Worm (Caenorhabditis elegans) whole organism, L1 larva: ENCODE results near the gene Y82E9BR.8.
"Not testable (repeated sequence)": the region's sequence is repeated elsewhere in the genome, so short reads cannot be mapped to it uniquely, and the experiment has no call there.

Source experiments
- C16A3.4 ChIP-seq: fragments of 150-350 bp; optimal IDR thresholded peaks from 2 replicates; lab custom pipeline; 2014; ENCODE audit warnings: missing biosample characterization, missing genetic modification characterization
- aha-1 ChIP-seq: fragments of 150-350 bp; optimal IDR thresholded peaks from 2 replicates; lab custom pipeline; 2014; ENCODE audit warnings: missing biosample characterization, missing genetic modification characterization
- aly-2 ChIP-seq: fragments of 150-350 bp; optimal IDR thresholded peaks from 2 replicates; lab custom pipeline; 2014; ENCODE audit warnings: missing biosample characterization, missing genetic modification characterization
- ceh-82 ChIP-seq, 3 experiments: fragments of 150-350 bp in 1 of 3; sonication (generic microtip) in 2 of 3; optimal IDR thresholded peaks; 2 replicates each; lab custom pipeline; 2014 to 2017; ENCODE audit warnings: missing biosample characterization in 3 of 3, missing genetic modification characterization in 3 of 3
- dsc-1 ChIP-seq: sonication (generic microtip); optimal IDR thresholded peaks from 2 replicates; lab custom pipeline; 2016; ENCODE audit warnings: mild to moderate bottlenecking, missing genetic modification characterization, missing compliant biosample characterization
- efl-1 ChIP-seq, 4 experiments: fragments of 150-350 bp; optimal IDR thresholded peaks in 3 of 4; peaks in 1 of 4; 1 replicate in 1 of 4; 2 replicates in 3 of 4; lab custom pipeline; 2014; ENCODE audit warnings: missing biosample characterization in 2 of 4, missing genetic modification characterization in 2 of 4, missing genetic modification reagents in 2 of 4
- efl-3 ChIP-seq: fragments of 200-800 bp; sonication (Bioruptor generic); optimal IDR thresholded peaks from 2 replicates; lab custom pipeline; 2018; ENCODE audit warnings: mild to moderate bottlenecking, missing genetic modification characterization, missing compliant biosample characterization
- egl-27 ChIP-seq, 2 experiments: fragments of 150-350 bp in 1 of 2; sonication (generic microtip); optimal IDR thresholded peaks; 3 replicates each; lab custom pipeline; 2017 to 2018; ENCODE audit warnings: missing biosample characterization in 2 of 2, missing genetic modification characterization in 2 of 2, missing genetic modification reagents in 2 of 2
- elt-2 ChIP-seq: sonication (generic microtip); optimal IDR thresholded peaks from 2 replicates; lab custom pipeline; 2016; ENCODE audit warnings: missing genetic modification characterization, mild to moderate bottlenecking, inconsistent platforms, missing compliant biosample characterization, missing genetic modification reagents
- ets-5 ChIP-seq: fragments of 200-800 bp; sonication (Bioruptor generic); IDR thresholded peaks from 2 replicates; pipeline ENCODE4 v1.3.6; 2022; ENCODE audit warnings: missing genetic modification characterization, missing compliant biosample characterization
- fkh-8 ChIP-seq: sonication (generic microtip); optimal IDR thresholded peaks from 2 replicates; lab custom pipeline; 2016; ENCODE audit warnings: mild to moderate bottlenecking, missing genetic modification characterization, missing compliant biosample characterization
- hlh-17 ChIP-seq: fragments of 200-800 bp; sonication (Bioruptor generic); optimal IDR thresholded peaks from 2 replicates; lab custom pipeline; 2018; ENCODE audit warnings: missing genetic modification characterization, mild to moderate bottlenecking, missing compliant biosample characterization, moderate library complexity, borderline replicate concordance
- isw-1 ChIP-seq: fragments of 200-800 bp; sonication (Bioruptor generic); IDR thresholded peaks from 2 replicates; pipeline ENCODE4 v1.3.6; 2022; ENCODE audit warnings: missing genetic modification characterization, missing compliant biosample characterization
- mab-9 ChIP-seq: fragments of 200-800 bp; sonication (Bioruptor generic); IDR thresholded peaks from 2 replicates; pipeline ENCODE4 v1.3.6; 2022; ENCODE audit warnings: missing genetic modification reagents, missing genetic modification characterization, missing compliant biosample characterization
- mdl-1 ChIP-seq, 2 experiments: fragments of 150-350 bp; optimal IDR thresholded peaks; 2 replicates each; lab custom pipeline; 2014 to 2017; ENCODE audit warnings: missing biosample characterization in 2 of 2, missing genetic modification characterization in 2 of 2, inconsistent platforms in 1 of 2
- mef-2 ChIP-seq: fragments of 150-350 bp; optimal IDR thresholded peaks from 2 replicates; lab custom pipeline; 2014; ENCODE audit warnings: missing biosample characterization, missing genetic modification characterization
- nhr-12 ChIP-seq: sonication (generic microtip); optimal IDR thresholded peaks from 2 replicates; lab custom pipeline; 2017; ENCODE audit warnings: missing biosample characterization, missing genetic modification characterization
- nhr-19 ChIP-seq: fragments of 200-800 bp; sonication (Bioruptor generic); conservative IDR thresholded peaks from 2 replicates; pipeline ENCODE4 v1.3.6; 2022; ENCODE audit warnings: missing genetic modification characterization, missing compliant biosample characterization
- nhr-28 ChIP-seq: fragments of 150-350 bp; optimal IDR thresholded peaks from 2 replicates; lab custom pipeline; 2014; ENCODE audit warnings: missing biosample characterization, missing genetic modification characterization
- pag-3 ChIP-seq: sonication (generic microtip); optimal IDR thresholded peaks from 2 replicates; lab custom pipeline; 2017; ENCODE audit warnings: missing genetic modification characterization, mild to moderate bottlenecking, missing compliant biosample characterization, antibody characterized with exemption, borderline replicate concordance; ENCODE audit not compliant: insufficient read depth
- pqm-1 ChIP-seq: sonication (generic microtip); optimal IDR thresholded peaks from 3 replicates; lab custom pipeline; 2017; ENCODE audit warnings: missing biosample characterization, missing genetic modification characterization
- skn-1 ChIP-seq: fragments of 150-350 bp; optimal IDR thresholded peaks from 2 replicates; lab custom pipeline; 2014; ENCODE audit warnings: missing biosample characterization, missing genetic modification characterization
- snu-23 ChIP-seq: sonication (generic microtip); optimal IDR thresholded peaks from 2 replicates; lab custom pipeline; 2016; ENCODE audit warnings: missing genetic modification characterization, missing compliant biosample characterization
- tbx-2 ChIP-seq: sonication (generic microtip); optimal IDR thresholded peaks from 2 replicates; lab custom pipeline; 2016; ENCODE audit warnings: missing genetic modification characterization, missing compliant biosample characterization
- tlp-1 ChIP-seq: fragments of 150-350 bp; optimal IDR thresholded peaks from 2 replicates; lab custom pipeline; 2014; ENCODE audit warnings: missing biosample characterization, missing genetic modification characterization
- unc-30 ChIP-seq: sonication (generic microtip); optimal IDR thresholded peaks from 2 replicates; lab custom pipeline; 2017; ENCODE audit warnings: missing biosample characterization, missing genetic modification characterization
- unc-62 ChIP-seq: fragments of 150-350 bp; optimal IDR thresholded peaks from 2 replicates; lab custom pipeline; 2014; ENCODE audit warnings: missing biosample characterization, missing genetic modification reagents, missing genetic modification characterization
- zip-4 ChIP-seq: fragments of 200-800 bp; sonication (Bioruptor generic); optimal IDR thresholded peaks from 2 replicates; lab custom pipeline; 2018; ENCODE audit warnings: mild to moderate bottlenecking, missing genetic modification characterization, moderate library complexity, missing compliant biosample characterization
- ztf-4 ChIP-seq: fragments of 150-350 bp; optimal IDR thresholded peaks from 2 replicates; lab custom pipeline; 2014; ENCODE audit warnings: missing biosample characterization, missing genetic modification characterization

Y82E9BR.8 gene

DNA sequence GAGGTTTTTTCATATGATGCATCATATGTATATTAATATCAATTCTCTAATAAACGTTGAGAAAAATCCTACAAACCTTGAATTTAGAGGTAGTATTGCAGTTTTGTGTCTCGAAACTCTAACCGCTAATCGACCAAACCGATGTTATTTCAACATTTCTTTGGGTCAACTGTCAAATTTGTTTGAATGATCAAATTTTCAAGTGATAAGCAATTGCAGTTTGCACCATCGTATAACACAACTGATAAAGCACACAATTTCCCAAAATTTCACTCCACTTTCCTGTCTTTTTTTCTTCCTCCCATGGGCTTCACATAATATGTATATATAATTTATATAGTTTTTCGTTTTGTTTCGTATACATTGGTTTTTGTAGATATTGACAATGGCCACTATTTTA is 26.2 kb upstream of the Y82E9BR.8 start, which contains the start of the genes fbxa-138 and Y82E9BR.5:
Gene fbxa-138, minus strand, starts transcription at position 161 of the 400 bp plus-strand sequence.
Gene Y82E9BR.5, plus strand, starts transcription at position 279 of the 400 bp plus-strand sequence.
- TF ChIP-seq elt-2 (tag; lab: Kevin White, UChicago) (peak; percentile 70), isw-1 (GFP tag; lab: Robert Waterston, UW) (no peak), tlp-1 (tag; lab: Kevin White, UChicago) (peak; percentile 17)

DNA sequence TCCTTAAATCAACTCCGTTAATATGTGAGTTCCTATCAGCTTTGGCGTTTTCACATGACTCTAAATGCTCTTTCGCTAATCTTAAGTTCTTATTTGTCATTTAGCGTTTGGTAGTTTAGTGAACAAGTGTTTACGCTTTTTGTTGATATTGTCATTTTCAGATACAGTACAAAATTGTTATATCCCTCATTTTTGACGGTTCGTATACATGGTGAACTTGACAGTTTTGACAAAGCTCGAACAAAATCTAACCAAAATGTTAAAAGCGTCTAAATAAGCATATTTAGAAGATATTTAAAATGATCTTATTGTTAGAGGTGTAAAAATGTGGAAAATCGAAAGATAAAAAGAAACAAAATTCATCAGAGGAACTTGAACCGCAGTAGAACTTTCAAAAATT is 25.6 kb upstream of the Y82E9BR.8 start:
- no peak for TF ChIP-seq zip-4
- no peak for TF ChIP-seq pag-3 (tag; lab: Kevin White, UChicago)

DNA sequence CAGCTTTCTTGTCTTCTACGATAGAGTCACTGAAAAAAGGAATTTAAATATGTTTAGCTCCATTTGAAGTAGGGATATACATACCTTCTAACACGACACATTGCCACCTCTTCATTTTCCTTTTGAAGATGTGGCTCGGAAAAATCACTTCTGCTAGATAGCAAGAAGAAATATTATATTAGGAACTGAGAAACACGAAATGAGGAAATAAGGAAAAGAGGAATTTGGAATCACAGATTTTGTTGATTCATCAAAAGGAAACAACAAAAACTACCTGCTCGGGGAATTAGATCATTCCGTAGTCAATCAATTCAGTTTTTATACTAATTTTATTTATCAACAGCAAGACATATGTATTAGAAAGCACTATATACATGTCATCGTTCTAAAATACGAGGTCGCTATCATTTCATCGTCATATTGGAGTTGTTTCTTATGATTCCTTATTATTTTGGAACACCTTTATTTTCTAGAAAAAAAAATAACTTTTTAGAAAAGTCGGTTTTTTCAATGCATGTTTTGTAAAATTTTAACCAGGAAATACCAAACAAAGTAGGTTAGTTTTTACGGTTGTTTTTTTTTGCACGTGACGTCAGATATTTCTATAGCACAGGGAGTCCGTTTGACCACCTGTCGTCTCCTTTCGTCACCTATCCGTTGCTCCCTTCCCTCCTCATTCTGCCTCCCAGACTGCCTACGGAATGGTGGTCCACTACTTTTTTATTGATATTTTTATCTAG is 22.8 kb upstream of the Y82E9BR.8 start, which contains the start of the genes pals-21 and Y82E9BR.6:
Gene pals-21, minus strand, starts transcription at position 101 of the 740 bp plus-strand sequence.
Gene Y82E9BR.6, plus strand, starts transcription at position 690 of the 740 bp plus-strand sequence.
- TF ChIP-seq snu-23 (GFP tag; lab: Kevin White, UChicago): no peak
- no peak for TF ChIP-seq efl-1 (optimal IDR thresholded peaks at IDR 0.05; lab: Kevin White, UChicago)
- peak in 1 of 2 experiments; percentile 52 for TF ChIP-seq efl-1 (GFP tag; optimal IDR thresholded peaks at IDR 0.05 in 1 of 2; lab: Kevin White, UChicago)

DNA sequence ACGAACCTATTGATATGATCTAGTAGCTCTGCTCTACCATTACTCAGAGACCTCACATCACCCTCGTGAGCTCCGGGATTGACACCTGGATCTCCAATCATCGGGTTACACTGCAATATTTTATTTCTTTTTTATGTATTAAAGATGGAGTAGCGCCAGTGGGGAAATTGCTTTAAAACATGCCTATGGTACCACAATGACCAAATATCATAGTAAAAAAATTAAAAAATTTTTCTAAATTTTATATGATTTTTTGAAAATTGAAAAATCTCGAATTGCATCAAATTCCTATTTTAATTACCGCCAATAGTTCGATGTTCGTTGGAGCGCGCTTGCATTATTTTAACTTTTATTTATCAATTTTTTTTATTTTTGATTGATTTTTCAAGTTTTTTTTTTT is 20.0 kb upstream of the Y82E9BR.8 start, which contains the start of gene pals-40:
Gene pals-40, minus strand, starts transcription at position 101 of the 400 bp plus-strand sequence.
- TF ChIP-seq ztf-4, aly-2, tbx-2 (tag; lab: Kevin White, UChicago): not testable (repeated sequence)

DNA sequence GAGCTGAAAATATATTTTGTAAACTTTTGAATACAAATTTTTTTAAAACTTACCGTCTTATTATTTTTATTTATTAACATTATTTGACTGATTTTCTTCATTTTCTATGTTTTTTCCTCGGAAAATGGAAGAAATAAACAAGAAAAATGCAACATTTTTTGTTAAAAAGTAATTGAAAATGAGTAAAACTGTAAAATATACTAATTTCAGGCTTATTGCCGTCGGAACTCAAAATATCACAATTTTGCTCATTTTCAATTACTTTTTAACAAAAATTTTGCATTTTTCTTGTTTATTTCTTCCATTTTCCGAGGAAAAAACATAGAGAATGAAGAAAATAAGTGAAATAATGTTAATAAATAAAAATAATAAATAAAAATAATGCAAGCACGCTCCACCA is 17.6 kb upstream of the Y82E9BR.8 start, which contains the start of gene Y82E9BR.10:
Gene Y82E9BR.10, minus strand, starts transcription at position 101 of the 400 bp plus-strand sequence.
- TF ChIP-seq ztf-4 (tag; lab: Kevin White, UChicago); C16A3.4 (tag; lab: Kevin White, UChicago); skn-1: not testable (repeated sequence)

ce11 chrIII:1374355-1374807 is 16.5 kb upstream of the Y82E9BR.8 start, which contains the start of gene Y82E9BR.20:
Y82E9BR.20 (plus strand) TSS chrIII:1374405.
- no peak for TF ChIP-seq unc-30 (tag; lab: Kevin White, UChicago)
- TF ChIP-seq efl-1 (optimal IDR thresholded peaks at IDR 0.05; lab: Kevin White, UChicago): no peak
- peak in 1 of 2 experiments; percentile 13 for TF ChIP-seq efl-1 (GFP tag; optimal IDR thresholded peaks at IDR 0.05 in 1 of 2; lab: Kevin White, UChicago)

ce11 chrIII:1372563-1372962 is 14.7 kb upstream of the Y82E9BR.8 start:
- TF ChIP-seq dsc-1 (no peak), aly-2 (tag; lab: Kevin White, UChicago) (no peak), ceh-82 (tag; optimal IDR thresholded peaks at IDR 0.05; lab: Kevin White, UChicago) (no peak)

DNA sequence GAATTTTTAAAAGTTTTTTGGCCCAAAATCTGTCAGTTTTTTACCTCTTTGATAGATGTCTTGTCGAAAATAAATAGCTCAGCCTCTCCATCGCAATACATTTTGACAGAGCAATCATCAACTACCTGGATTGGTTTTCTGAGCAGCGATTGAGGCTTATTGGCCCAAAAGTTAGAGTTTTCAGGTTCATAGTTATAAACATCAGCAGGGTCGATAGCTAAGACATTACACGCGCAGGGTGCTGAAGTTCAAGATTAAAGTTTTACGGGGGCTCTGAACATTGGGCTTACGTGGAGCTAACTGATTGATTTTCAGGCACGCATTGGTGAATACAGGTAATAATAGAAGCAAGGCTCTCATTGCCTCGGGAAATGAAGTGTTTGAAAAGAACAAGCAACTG is 1.8 kb upstream of the Y82E9BR.8 start, which contains the start of gene Y82E9BR.9:
Gene Y82E9BR.9, minus strand, starts transcription at position 101 of the 400 bp plus-strand sequence.
- TF ChIP-seq mab-9 (GFP tag; lab: Robert Waterston, UW) (no peak), aha-1 (tag; lab: Kevin White, UChicago) (no peak), nhr-28 (no peak), nhr-19 (GFP tag; lab: Robert Waterston, UW) (no peak), mef-2 (tag; lab: Kevin White, UChicago) (no peak), efl-3 (GFP tag; lab: Kevin White, UChicago) (no peak), mdl-1 (tag; optimal IDR thresholded peaks at IDR 0.05; lab: Kevin White, UChicago) (no peak), nhr-12 (tag; lab: Kevin White, UChicago) (no peak), ztf-4 (tag; lab: Kevin White, UChicago) (no peak), unc-62 (GFP tag; lab: Kevin White, UChicago) (no peak), ets-5 (GFP tag; lab: Robert Waterston, UW) (no peak), hlh-17 (GFP tag; lab: Kevin White, UChicago) (no peak), elt-2 (tag; lab: Kevin White, UChicago) (no peak), fkh-8 (tag; lab: Kevin White, UChicago) (no peak), pqm-1 (tag; lab: Kevin White, UChicago) (no peak), egl-27 (tag; optimal IDR thresholded peaks at IDR 0.05; lab: Kevin White, UChicago) (no peak), snu-23 (GFP tag; lab: Kevin White, UChicago) (no peak)
